Worm (Caenorhabditis elegans) whole organism, L4 larva: ENCODE data around the gene anmt-1.

Experiments
- F10B5.3 ChIP-seq: sonication (generic microtip); optimal IDR thresholded peaks from 2 replicates; lab custom pipeline; 2016; ENCODE audit warnings: mild to moderate bottlenecking, missing genetic modification characterization, missing compliant biosample characterization
- R02D3.7 ChIP-seq: fragments of 150-350 bp; sonication (generic microtip); optimal IDR thresholded peaks from 3 replicates; lab custom pipeline; 2014; ENCODE audit warnings: missing biosample characterization, missing genetic modification characterization
- Y75B8A.6 ChIP-seq: fragments of 200-800 bp; sonication (Bioruptor generic); IDR thresholded peaks from 2 replicates; pipeline ENCODE4 v1.3.6; 2022; ENCODE audit warnings: missing genetic modification reagents, missing genetic modification characterization, missing compliant biosample characterization
- ZK546.5 ChIP-seq, 2 experiments: sonication (generic microtip); optimal IDR thresholded peaks; 2 replicates each; lab custom pipeline; 2017; ENCODE audit warnings: missing biosample characterization in 2 of 2, missing genetic modification characterization in 2 of 2
- aha-1 ChIP-seq: fragments of 150-350 bp; peaks from one replicate; lab custom pipeline; 2014; ENCODE audit warnings: missing biosample characterization, missing genetic modification characterization
- ama-1 ChIP-seq: fragments of 150-350 bp; optimal IDR thresholded peaks from 2 replicates; lab custom pipeline; 2014; ENCODE audit warnings: inconsistent platforms, mixed read lengths
- ceh-44 ChIP-seq: fragments of 200-800 bp; sonication (Bioruptor generic); IDR thresholded peaks from 2 replicates; pipeline ENCODE4 v1.3.6; 2022; ENCODE audit warnings: missing genetic modification reagents, missing genetic modification characterization, missing compliant biosample characterization
- cey-2 ChIP-seq: sonication (generic microtip); optimal IDR thresholded peaks from 3 replicates; lab custom pipeline; 2017; ENCODE audit warnings: missing genetic modification characterization, mild to moderate bottlenecking, missing compliant biosample characterization, antibody characterized with exemption, borderline replicate concordance; ENCODE audit not compliant: insufficient read depth
- daf-16 ChIP-seq, 3 experiments: sonication (generic microtip); optimal IDR thresholded peaks; 2 replicates each; lab custom pipeline; 2016 to 2017; ENCODE audit warnings: missing genetic modification characterization in 3 of 3, missing genetic modification reagents in 3 of 3, mild to moderate bottlenecking in 2 of 3, missing compliant biosample characterization in 2 of 3, missing biosample characterization in 1 of 3, moderate library complexity in 1 of 3
- dmd-6 ChIP-seq: fragments of 200-800 bp; sonication (Bioruptor generic); IDR thresholded peaks from 2 replicates; pipeline ENCODE4 v1.3.6; 2022; ENCODE audit warnings: missing genetic modification reagents, missing genetic modification characterization, missing compliant biosample characterization
- dmd-9 ChIP-seq: fragments of 200-800 bp; sonication (Bioruptor generic); IDR thresholded peaks from 2 replicates; pipeline ENCODE4 v1.3.6; 2022; ENCODE audit warnings: missing genetic modification reagents, missing genetic modification characterization, missing compliant biosample characterization
- dpl-1 ChIP-seq: fragments of 150-350 bp; optimal IDR thresholded peaks from 2 replicates; lab custom pipeline; 2014; ENCODE audit warnings: missing biosample characterization, missing genetic modification reagents, missing genetic modification characterization
- dve-1 ChIP-seq: sonication (generic microtip); optimal IDR thresholded peaks from 2 replicates; lab custom pipeline; 2017; ENCODE audit warnings: antibody characterized with exemption, mild to moderate bottlenecking, missing genetic modification characterization, missing compliant biosample characterization; ENCODE audit not compliant: insufficient read depth
- egl-27 ChIP-seq: sonication (generic microtip); optimal IDR thresholded peaks from 3 replicates; lab custom pipeline; 2017; ENCODE audit warnings: missing biosample characterization, missing genetic modification reagents, missing genetic modification characterization
- hif-1 ChIP-seq, 2 experiments: sonication (generic microtip); optimal IDR thresholded peaks; 2 replicates each; lab custom pipeline; 2016 to 2017; ENCODE audit warnings: missing compliant biosample characterization in 2 of 2, missing genetic modification characterization in 2 of 2, missing genetic modification reagents in 2 of 2, missing genotype in 2 of 2, mild to moderate bottlenecking in 1 of 2
- hlh-30 ChIP-seq: sonication (generic microtip); optimal IDR thresholded peaks from 2 replicates; lab custom pipeline; 2017; ENCODE audit warnings: antibody characterized with exemption, mild to moderate bottlenecking, missing genetic modification characterization, missing compliant biosample characterization; ENCODE audit not compliant: insufficient read depth
- jun-1 ChIP-seq: fragments of 150-350 bp; optimal IDR thresholded peaks from 2 replicates; lab custom pipeline; 2014; ENCODE audit warnings: missing biosample characterization, missing genetic modification reagents, missing genetic modification characterization
- lin-1 ChIP-seq: fragments of 200-800 bp; sonication (Bioruptor generic); IDR thresholded peaks from 2 replicates; pipeline ENCODE4 v1.3.6; 2022; ENCODE audit warnings: missing genetic modification reagents, missing genetic modification characterization, missing compliant biosample characterization
- lin-38 ChIP-seq: fragments of 200-800 bp; sonication (Bioruptor generic); IDR thresholded peaks from 2 replicates; pipeline ENCODE4 v1.3.6; 2022; ENCODE audit warnings: missing genetic modification reagents, missing genetic modification characterization, missing compliant biosample characterization
- lin-39 ChIP-seq: fragments of 150-350 bp; optimal IDR thresholded peaks from 2 replicates; lab custom pipeline; 2014; ENCODE audit warnings: missing biosample characterization, missing genetic modification reagents, missing genetic modification characterization
- lsy-2 ChIP-seq, 2 experiments: fragments of 150-350 bp in 1 of 2; sonication (generic microtip) in 1 of 2; optimal IDR thresholded peaks; 2 replicates each; lab custom pipeline; 2014 to 2017; ENCODE audit warnings: missing biosample characterization in 2 of 2, missing genetic modification characterization in 2 of 2
- mdl-1 ChIP-seq, 2 experiments: fragments of 150-350 bp in 1 of 2; sonication (generic microtip) in 1 of 2; optimal IDR thresholded peaks; 2 replicates each; lab custom pipeline; 2014 to 2017; ENCODE audit warnings: missing biosample characterization in 2 of 2, missing genetic modification characterization in 2 of 2
- mdt-29 ChIP-seq: fragments of 200-800 bp; sonication (Bioruptor generic); IDR thresholded peaks from 2 replicates; pipeline ENCODE4 v1.3.6; 2022; ENCODE audit warnings: missing genetic modification reagents, missing genetic modification characterization, missing compliant biosample characterization
- mes-2 ChIP-seq: sonication (generic microtip); optimal IDR thresholded peaks from 2 replicates; lab custom pipeline; 2016; ENCODE audit warnings: missing genotype, mild to moderate bottlenecking, missing genetic modification characterization, missing compliant biosample characterization; ENCODE audit not compliant: poor library complexity, severe bottlenecking
- nhr-28 ChIP-seq: fragments of 150-350 bp; optimal IDR thresholded peaks from 2 replicates; lab custom pipeline; 2014; ENCODE audit warnings: missing biosample characterization, missing genetic modification characterization
- nhr-41 ChIP-seq: fragments of 200-800 bp; sonication (Bioruptor generic); IDR thresholded peaks from 2 replicates; pipeline ENCODE4 v1.3.6; 2022; ENCODE audit warnings: missing genetic modification reagents, missing genetic modification characterization, missing compliant biosample characterization
- nhr-6 ChIP-seq: fragments of 150-350 bp; optimal IDR thresholded peaks from 2 replicates; lab custom pipeline; 2014; ENCODE audit warnings: missing biosample characterization, missing genetic modification characterization
- nhr-77 ChIP-seq: fragments of 150-350 bp; optimal IDR thresholded peaks from 2 replicates; lab custom pipeline; 2014; ENCODE audit warnings: missing biosample characterization, missing genetic modification characterization
- pha-4 ChIP-seq, 2 experiments: fragments of 150-350 bp in 1 of 2; fragments of 200-800 bp in 1 of 2; sonication (Bioruptor generic) in 1 of 2; IDR thresholded peaks in 1 of 2; optimal IDR thresholded peaks in 1 of 2; 2 replicates each; pipeline versions ENCODE4 v1.3.6 to Lab custom; 2014 to 2022; ENCODE audit warnings: missing genetic modification characterization in 2 of 2, missing genetic modification reagents in 2 of 2, missing biosample characterization in 1 of 2, missing compliant biosample characterization in 1 of 2
- rbr-2 ChIP-seq: sonication (generic microtip); optimal IDR thresholded peaks from 2 replicates; lab custom pipeline; 2016; ENCODE audit warnings: missing genotype, missing genetic modification characterization, missing compliant biosample characterization
- sdz-12 ChIP-seq: fragments of 200-800 bp; sonication (Bioruptor generic); optimal IDR thresholded peaks from 2 replicates; lab custom pipeline; 2018; ENCODE audit warnings: mild to moderate bottlenecking, missing genetic modification characterization, missing compliant biosample characterization
- snpc-4 ChIP-seq: fragments of 150-350 bp; optimal IDR thresholded peaks from 2 replicates; lab custom pipeline; 2014; ENCODE audit warnings: missing biosample characterization, missing genetic modification characterization
- spr-1 ChIP-seq: sonication (generic microtip); optimal IDR thresholded peaks from 2 replicates; lab custom pipeline; 2016; ENCODE audit warnings: mild to moderate bottlenecking, missing genetic modification characterization, missing compliant biosample characterization
- spr-3 ChIP-seq: fragments of 200-800 bp; sonication (Bioruptor generic); optimal IDR thresholded peaks from 2 replicates; lab custom pipeline; 2018; ENCODE audit warnings: mild to moderate bottlenecking, missing genetic modification characterization, missing compliant biosample characterization
- tag-97 ChIP-seq: fragments of 200-800 bp; sonication (Bioruptor generic); IDR thresholded peaks from 2 replicates; pipeline ENCODE4 v1.3.6; 2022; ENCODE audit warnings: missing genetic modification characterization, missing compliant biosample characterization
- tra-1 ChIP-seq: fragments of 200-800 bp; sonication (Bioruptor generic); IDR thresholded peaks from 2 replicates; pipeline ENCODE4 v1.3.6; 2022; ENCODE audit warnings: missing genetic modification reagents, missing genetic modification characterization, missing compliant biosample characterization
- unc-130 ChIP-seq: sonication (generic microtip); optimal IDR thresholded peaks from 2 replicates; lab custom pipeline; 2016; ENCODE audit warnings: missing genetic modification reagents, missing genetic modification characterization, missing compliant biosample characterization
- unc-62 ChIP-seq, 3 experiments: fragments of 150-350 bp in 1 of 3; sonication (generic microtip); optimal IDR thresholded peaks in 2 of 3; peaks in 1 of 3; 1 replicate in 1 of 3; 2 replicates in 2 of 3; lab custom pipeline; 2014 to 2017; ENCODE audit warnings: missing biosample characterization in 3 of 3, missing genetic modification characterization in 3 of 3, missing genetic modification reagents in 3 of 3, missing genotype in 1 of 3
- zfp-3 ChIP-seq: fragments of 200-800 bp; sonication (Bioruptor generic); conservative IDR thresholded peaks from 2 replicates; pipeline ENCODE4 v1.3.6; 2022; ENCODE audit warnings: missing genetic modification reagents, missing genetic modification characterization, missing compliant biosample characterization
- zip-2 ChIP-seq: fragments of 150-350 bp; optimal IDR thresholded peaks from 2 replicates; lab custom pipeline; 2014; ENCODE audit warnings: missing biosample characterization, missing genetic modification characterization
- ztf-7 ChIP-seq: fragments of 150-350 bp; optimal IDR thresholded peaks from 2 replicates; lab custom pipeline; 2014; ENCODE audit warnings: missing biosample characterization, missing genetic modification characterization

The anmt-1 gene

DNA sequence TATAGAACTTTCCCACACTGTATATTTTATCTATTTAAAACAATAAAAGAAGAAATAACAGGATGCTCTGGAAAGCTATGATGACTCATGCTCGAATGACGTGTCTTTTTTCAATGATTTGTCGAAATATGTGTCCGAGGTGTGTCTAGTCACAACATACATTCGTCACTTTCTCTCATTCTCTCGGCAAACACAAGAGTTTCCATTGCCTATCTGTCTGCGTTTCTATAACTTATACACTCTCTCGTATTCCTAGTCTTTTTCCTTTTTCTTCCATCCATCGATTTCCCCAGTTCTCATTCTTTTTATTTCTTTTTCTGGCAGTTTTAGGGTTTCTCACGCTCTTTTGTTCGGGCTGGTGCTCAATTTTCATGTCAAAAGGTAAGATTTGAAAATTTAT, 12.1 kb downstream of the anmt-1 start (continued):
- TF ChIP-seq tag-97 (GFP tag; lab: Robert Waterston, UW) (no peak), nhr-6 (tag; lab: Kevin White, UChicago) (peak; percentile 48), ZK546.5 (tag; optimal IDR thresholded peaks at IDR 0.05; lab: Kevin White, UChicago) (no peak), zip-2 (tag; lab: Kevin White, UChicago) (no peak), F10B5.3 (no peak), mdt-29 (GFP tag; lab: Robert Waterston, UW) (no peak), jun-1 (tag; lab: Kevin White, UChicago) (no peak), lsy-2 (tag; optimal IDR thresholded peaks at IDR 0.05; lab: Kevin White, UChicago) (peak in 1 of 2 experiments; percentile 71), ztf-7 (no peak), lin-1 (GFP tag; lab: Robert Waterston, UW) (no peak), aha-1 (tag; lab: Kevin White, UChicago) (no peak), dmd-6 (GFP tag; lab: Robert Waterston, UW) (peak; percentile 54), spr-1 (no peak), ceh-44 (GFP tag; lab: Robert Waterston, UW) (no peak), spr-3 (GFP tag; lab: Kevin White, UChicago) (no peak), egl-27 (tag; lab: Kevin White, UChicago) (no peak), nhr-77 (tag; lab: Kevin White, UChicago) (no peak), snpc-4 (tag; lab: Kevin White, UChicago) (no peak), R02D3.7 (no peak), dve-1 (tag; lab: Kevin White, UChicago) (peak; percentile 68), dmd-9 (GFP tag; lab: Robert Waterston, UW) (no peak), daf-16 (GFP tag; optimal IDR thresholded peaks at IDR 0.05; lab: Kevin White, UChicago) (no peak), daf-16 (tag; optimal IDR thresholded peaks at IDR 0.05; lab: Kevin White, UChicago) (peak; percentile 21), mdl-1 (tag; optimal IDR thresholded peaks at IDR 0.05; lab: Kevin White, UChicago) (no peak), ama-1 (no peak), mes-2 (peak; percentile 61), tra-1 (GFP tag; lab: Robert Waterston, UW) (no peak), sdz-12 (GFP tag; lab: Kevin White, UChicago) (no peak)
- TF ChIP-seq, all 104 proteins: peak for 13

DNA sequence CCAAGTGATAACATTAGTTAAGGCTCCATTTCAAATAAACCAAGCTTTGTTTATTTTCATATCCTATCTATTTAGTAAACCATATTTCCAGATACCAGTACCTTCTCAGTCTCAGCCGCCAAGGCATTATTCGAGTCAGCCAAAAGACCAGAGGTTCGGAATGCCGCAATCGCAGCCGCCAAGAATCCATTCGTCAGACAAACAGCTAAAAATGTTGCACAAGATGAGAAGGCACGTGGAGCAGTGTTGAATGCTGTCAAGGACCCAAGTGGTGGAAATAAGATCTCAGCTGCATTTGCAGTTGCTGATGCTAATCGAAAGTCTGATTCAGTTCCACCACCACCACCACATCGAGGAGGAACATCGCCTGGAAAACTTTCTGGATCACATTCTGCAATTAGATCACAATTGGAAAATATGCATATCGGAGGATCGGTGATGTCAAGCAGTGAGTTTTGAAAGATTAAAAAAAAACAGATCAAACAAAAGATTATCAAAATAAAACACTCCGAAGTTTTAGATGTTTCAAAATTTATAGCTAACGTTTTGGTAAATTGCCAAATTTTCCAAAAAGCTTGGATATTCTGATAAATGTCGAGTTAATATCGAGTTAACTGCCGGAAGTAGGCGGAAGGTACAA, 12.8 kb downstream of the anmt-1 start:
- TF ChIP-seq lin-1 (GFP tag; lab: Robert Waterston, UW) (no peak), Y75B8A.6 (no peak), unc-62 (GFP tag; optimal IDR thresholded peaks at IDR 0.05 in 1 of 2; lab: Kevin White, UChicago) (peak in 1 of 2 experiments; percentile 98), unc-62 (tag; optimal IDR thresholded peaks at IDR 0.05; lab: Kevin White, UChicago) (no peak), zfp-3 (GFP tag; lab: Robert Waterston, UW) (no peak), nhr-41 (GFP tag; lab: Robert Waterston, UW) (no peak), aha-1 (tag; lab: Kevin White, UChicago) (peak; percentile 88), cey-2 (tag; lab: Kevin White, UChicago) (no peak)
- TF ChIP-seq, all 104 proteins: peak for 2

DNA sequence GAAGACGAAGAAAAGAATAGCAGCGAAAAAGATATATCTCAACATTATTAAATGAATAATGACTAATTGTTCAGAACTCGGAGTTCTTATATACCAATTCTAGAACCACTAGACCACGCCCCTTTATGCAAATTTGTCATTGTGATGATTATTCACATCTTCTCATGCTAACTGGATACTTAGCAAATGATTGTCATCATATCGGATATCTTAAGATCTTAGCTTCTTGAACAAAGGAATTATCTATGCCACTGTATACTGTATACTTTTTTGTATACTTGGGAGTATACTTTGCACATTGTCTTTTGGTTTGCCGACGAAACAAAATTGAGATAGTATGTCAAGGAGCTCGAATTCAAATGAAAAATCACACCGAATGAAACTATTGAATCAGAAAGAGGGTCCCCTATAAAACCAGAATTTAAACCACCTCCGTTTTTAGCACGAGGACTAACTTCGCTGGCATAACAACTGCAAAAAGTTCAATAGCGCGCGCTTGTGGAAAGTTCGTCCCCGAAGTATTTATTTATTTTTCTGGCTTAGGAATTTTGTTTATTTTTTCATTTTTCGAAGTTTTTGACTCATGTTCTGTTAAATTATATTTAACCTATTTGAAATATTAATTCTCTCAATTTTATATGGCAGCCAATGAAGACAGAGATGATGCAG, 15.8 kb downstream of the anmt-1 start, which contains the start of the genes sdz-1 and vps-33.1:
sdz-1 (minus strand) TSS at position 51 of the 669 bp plus-strand sequence.
vps-33.1 (plus strand) TSS at position 639 of the 669 bp plus-strand sequence.
- peak; percentile 81 for TF ChIP-seq hlh-30 (tag; lab: Kevin White, UChicago)
- TF ChIP-seq mes-2 = peak; percentile 96
- TF ChIP-seq nhr-6 (tag; lab: Kevin White, UChicago) = peak; percentile 80
- peak; percentile 62 for TF ChIP-seq unc-130
- peak in 1 of 2 experiments; percentile 35 for TF ChIP-seq mdl-1 (tag; optimal IDR thresholded peaks at IDR 0.05; lab: Kevin White, UChicago)
- TF ChIP-seq lsy-2 (tag; optimal IDR thresholded peaks at IDR 0.05; lab: Kevin White, UChicago) = peak in 1 of 2 experiments; percentile 67
- TF ChIP-seq hif-1 (tag; optimal IDR thresholded peaks at IDR 0.05; lab: Kevin White, UChicago) = peak in 1 of 2 experiments; percentile 60
- no peak for TF ChIP-seq rbr-2 (tag; lab: Kevin White, UChicago)
- TF ChIP-seq pha-4 (GFP tag; IDR thresholded peaks at IDR 0.05; lab: Robert Waterston, UW) = no peak
- TF ChIP-seq pha-4 (tag; optimal IDR thresholded peaks at IDR 0.05; lab: Kevin White, UChicago) = peak; percentile 21
- TF ChIP-seq dve-1 (tag; lab: Kevin White, UChicago) = peak; percentile 18
- peak; percentile 77 for TF ChIP-seq dpl-1 (GFP tag; lab: Kevin White, UChicago)
- no peak for TF ChIP-seq lin-39
- peak; percentile 73 for TF ChIP-seq lin-38
- no peak for TF ChIP-seq ama-1
- peak; percentile 4 for TF ChIP-seq nhr-28 (tag; lab: Kevin White, UChicago)
